Fruit fly (Drosophila melanogaster) whole organism, embryonic: ENCODE measurements around the gene CG5500.

Experiments used
- ATbp ChIP-seq: fragments of 200-800 bp; sonication (Bioruptor generic); optimal IDR thresholded peaks from 2 replicates; lab custom pipeline; 2017; ENCODE audit warnings: missing biosample characterization, mild to moderate bottlenecking, missing genetic modification characterization, missing genetic modification reagents
- Atf3 ChIP-seq: fragments of 200-800 bp; sonication (Bioruptor generic); optimal IDR thresholded peaks from 3 replicates; lab custom pipeline; 2016; ENCODE audit warnings: missing biosample characterization, missing genetic modification characterization
- Blimp-1 ChIP-seq: fragments of 200-800 bp; sonication (Bioruptor generic); optimal IDR thresholded peaks from 3 replicates; lab custom pipeline; 2018; ENCODE audit warnings: missing biosample characterization, missing genetic modification characterization, mild to moderate bottlenecking, moderate library complexity, missing genetic modification reagents
- CG11093 ChIP-seq: fragments of 200-800 bp; sonication (Bioruptor generic); IDR thresholded peaks from 3 replicates; pipeline ENCODE4 v1.3.6; 2022; ENCODE audit warnings: missing biosample characterization, missing genetic modification characterization
- CG12071 ChIP-seq: fragments of 200-800 bp; sonication (Bioruptor generic); optimal IDR thresholded peaks from 3 replicates; lab custom pipeline; 2018; ENCODE audit warnings: missing biosample characterization, mild to moderate bottlenecking, missing genetic modification characterization
- CG15011 ChIP-seq: fragments of 200-800 bp; sonication (Bioruptor generic); optimal IDR thresholded peaks from 3 replicates; lab custom pipeline; 2018; ENCODE audit warnings: missing biosample characterization, mild to moderate bottlenecking, missing genetic modification characterization
- CG1832 ChIP-seq: fragments of 200-800 bp; sonication (Bioruptor generic); optimal IDR thresholded peaks from 2 replicates; lab custom pipeline; 2017; ENCODE audit warnings: missing biosample characterization, mild to moderate bottlenecking, missing genetic modification characterization, inconsistent platforms
- CG30403 ChIP-seq: fragments of 200-800 bp; sonication (Bioruptor generic); optimal IDR thresholded peaks from 3 replicates; lab custom pipeline; 2016; ENCODE audit warnings: missing biosample characterization, missing genetic modification characterization
- CG3281 ChIP-seq: fragments of 200-800 bp; sonication (Bioruptor generic); optimal IDR thresholded peaks from 3 replicates; lab custom pipeline; 2017; ENCODE audit warnings: missing biosample characterization, mild to moderate bottlenecking, missing genetic modification characterization
- CG3726 ChIP-seq: fragments of 200-800 bp; sonication (Bioruptor generic); IDR thresholded peaks from 3 replicates; pipeline ENCODE4, ENCODE4 v1.3.6; 2022; ENCODE audit warnings: missing biosample characterization, missing genetic modification characterization
- CG4730 ChIP-seq: fragments of 200-800 bp; sonication (Bioruptor generic); IDR thresholded peaks from 2 replicates; pipeline ENCODE4 v1.3.6; 2022; ENCODE audit warnings: missing biosample characterization, missing genetic modification characterization
- CG5953 ChIP-seq: fragments of 200-800 bp; sonication (Bioruptor generic); IDR thresholded peaks from 2 replicates; pipeline ENCODE4 v1.3.6; 2022; ENCODE audit warnings: missing biosample characterization, missing genetic modification characterization
- CG6254 ChIP-seq: fragments of 200-800 bp; sonication (Bioruptor generic); optimal IDR thresholded peaks from 3 replicates; lab custom pipeline; 2017; ENCODE audit warnings: mild to moderate bottlenecking, missing biosample characterization, missing genetic modification reagents, missing genetic modification characterization
- CG6813 ChIP-seq: fragments of 200-800 bp; sonication (Bioruptor generic); optimal IDR thresholded peaks from 2 replicates; lab custom pipeline; 2017; ENCODE audit warnings: missing biosample characterization, missing genetic modification characterization, mild to moderate bottlenecking, moderate library complexity, missing genetic modification reagents
- CG7372 ChIP-seq: fragments of 200-800 bp; sonication (Bioruptor generic); IDR thresholded peaks from 2 replicates; pipeline ENCODE4 v1.3.6; 2022; ENCODE audit warnings: missing biosample characterization, missing genetic modification characterization
- CG7786 ChIP-seq: fragments of 200-800 bp; sonication (Bioruptor generic); optimal IDR thresholded peaks from 2 replicates; lab custom pipeline; 2016; ENCODE audit warnings: missing biosample characterization, missing genetic modification characterization
- CG7839 ChIP-seq: fragments of 200-800 bp; sonication (Bioruptor generic); optimal IDR thresholded peaks from 3 replicates; lab custom pipeline; 2018; ENCODE audit warnings: missing biosample characterization, mild to moderate bottlenecking, missing genetic modification characterization, moderate library complexity
- CG9727 ChIP-seq: fragments of 200-800 bp; sonication (Bioruptor generic); optimal IDR thresholded peaks from 3 replicates; lab custom pipeline; 2017; ENCODE audit warnings: missing biosample characterization, mild to moderate bottlenecking, missing genetic modification characterization
- CkIIα-i1 ChIP-seq: fragments of 200-800 bp; sonication (Bioruptor generic); IDR thresholded peaks from 2 replicates; pipeline ENCODE4 v1.3.6; 2022; ENCODE audit warnings: missing biosample characterization, missing genetic modification characterization
- D ChIP-seq, 2 experiments: fragments of 200-800 bp in 1 of 2; fragments of >200 bp in 1 of 2; sonication (Bioruptor generic) in 1 of 2; optimal IDR thresholded peaks; 2 replicates in 1 of 2; 3 replicates in 1 of 2; lab custom pipeline; 2017; ENCODE audit warnings: mild to moderate bottlenecking in 1 of 2, missing biosample characterization in 1 of 2, missing genetic modification characterization in 1 of 2, missing genetic modification reagents in 1 of 2
- Dad ChIP-seq: fragments of 200-800 bp; sonication (Bioruptor generic); optimal IDR thresholded peaks from 3 replicates; lab custom pipeline; 2016; ENCODE audit warnings: missing biosample characterization, missing genetic modification characterization
- Doc3 ChIP-seq: fragments of 200-800 bp; sonication (Bioruptor generic); IDR thresholded peaks from 3 replicates; pipeline ENCODE4 v1.3.6; 2022; ENCODE audit warnings: missing biosample characterization, missing genetic modification characterization; ENCODE audit not compliant: partially characterized antibody
- ERR ChIP-seq: fragments of 200-800 bp; sonication (Bioruptor generic); optimal IDR thresholded peaks from 2 replicates; lab custom pipeline; 2016; ENCODE audit warnings: missing biosample characterization, missing genetic modification characterization
- H15 ChIP-seq: fragments of 200-800 bp; sonication (Bioruptor generic); IDR thresholded peaks from 3 replicates; pipeline ENCODE4 v1.3.6; 2022; ENCODE audit warnings: missing biosample characterization, missing genetic modification characterization
- HLHmδ ChIP-seq: fragments of 200-800 bp; sonication (Bioruptor generic); optimal IDR thresholded peaks from 2 replicates; lab custom pipeline; 2018; ENCODE audit warnings: missing biosample characterization, mild to moderate bottlenecking, missing genetic modification characterization, moderate library complexity
- Hr51 ChIP-seq, 2 experiments: fragments of 200-800 bp; sonication (Bioruptor generic); optimal IDR thresholded peaks; 2 replicates in 1 of 2; 3 replicates in 1 of 2; lab custom pipeline; 2016 to 2018; ENCODE audit warnings: missing biosample characterization in 2 of 2, missing genetic modification characterization in 2 of 2, mild to moderate bottlenecking in 1 of 2, moderate library complexity in 1 of 2
- Hsf ChIP-seq: fragments of 200-800 bp; sonication (Bioruptor generic); optimal IDR thresholded peaks from 3 replicates; lab custom pipeline; 2016; ENCODE audit warnings: missing biosample characterization, missing genetic modification characterization
- Jarid2 ChIP-seq: fragments of 200-800 bp; sonication (Bioruptor generic); optimal IDR thresholded peaks from 3 replicates; lab custom pipeline; 2017; ENCODE audit warnings: mild to moderate bottlenecking, missing biosample characterization, missing genetic modification reagents, missing genetic modification characterization
- MBD-R2 ChIP-seq: fragments of 200-800 bp; sonication (Bioruptor generic); IDR thresholded peaks from 2 replicates; pipeline ENCODE4 v1.3.6; 2022; ENCODE audit warnings: missing biosample characterization, missing genetic modification characterization
- Med ChIP-seq: fragments of 200-800 bp; sonication (Bioruptor generic); peaks from one replicate; lab custom pipeline; 2016; ENCODE audit warnings: missing biosample characterization, missing genetic modification characterization, mild to moderate bottlenecking, inconsistent platforms, moderate library complexity
- Meics ChIP-seq: fragments of 200-800 bp; sonication (Bioruptor generic); optimal IDR thresholded peaks from 2 replicates; lab custom pipeline; 2017; ENCODE audit warnings: missing biosample characterization, mild to moderate bottlenecking, missing genetic modification characterization
- Nf-YC ChIP-seq: fragments of 200-800 bp; optimal IDR thresholded peaks from 3 replicates; lab custom pipeline; 2019; ENCODE audit warnings: missing biosample characterization, mild to moderate bottlenecking, missing genetic modification characterization, moderate library complexity
- Ptx1 ChIP-seq: fragments of 200-800 bp; sonication (Bioruptor generic); IDR thresholded peaks from 2 replicates; pipeline ENCODE4 v1.3.6; 2022; ENCODE audit warnings: missing biosample characterization, missing genetic modification characterization
- Rx ChIP-seq: fragments of 200-800 bp; sonication (Bioruptor generic); IDR thresholded peaks from 2 replicates; pipeline ENCODE4 v1.3.6; 2022; ENCODE audit warnings: missing biosample characterization, missing genetic modification characterization
- chif ChIP-seq, 2 experiments: fragments of 200-800 bp; sonication (Bioruptor generic); optimal IDR thresholded peaks; 3 replicates each; lab custom pipeline; 2016; ENCODE audit warnings: missing biosample characterization in 2 of 2, missing genetic modification characterization in 2 of 2
- chinmo ChIP-seq: fragments of 200-800 bp; sonication (Bioruptor generic); IDR thresholded peaks from 4 replicates; pipeline ENCODE4 v1.3.6; 2022; ENCODE audit warnings: missing biosample characterization, missing genetic modification characterization; ENCODE audit not compliant: partially characterized antibody
- chn ChIP-seq: fragments of 200-800 bp; sonication (Bioruptor generic); optimal IDR thresholded peaks from 2 replicates; lab custom pipeline; 2016; ENCODE audit warnings: missing biosample characterization, missing genetic modification characterization
- ci ChIP-seq: fragments of 200-800 bp; sonication (Bioruptor generic); IDR thresholded peaks from 3 replicates; pipeline ENCODE4 v1.3.6; 2022; ENCODE audit warnings: missing biosample characterization, missing genetic modification characterization
- crol ChIP-seq: fragments of 200-800 bp; sonication (Bioruptor generic); IDR thresholded peaks from 2 replicates; pipeline ENCODE4 v1.3.6; 2022; ENCODE audit warnings: missing biosample characterization, missing genetic modification characterization
- emc ChIP-seq: fragments of 200-800 bp; sonication (Bioruptor generic); optimal IDR thresholded peaks from 2 replicates; lab custom pipeline; 2016; ENCODE audit warnings: missing biosample characterization, missing genetic modification characterization
- ftz-f1 ChIP-seq: fragments of 200-800 bp; sonication (Bioruptor generic); optimal IDR thresholded peaks from 2 replicates; lab custom pipeline; 2016; ENCODE audit warnings: missing biosample characterization, missing genetic modification characterization
- grau ChIP-seq: fragments of 200-800 bp; optimal IDR thresholded peaks from 3 replicates; lab custom pipeline; 2019; ENCODE audit warnings: missing biosample characterization, mild to moderate bottlenecking, missing genetic modification characterization, moderate library complexity
- grn ChIP-seq: fragments of 200-800 bp; sonication (Bioruptor generic); optimal IDR thresholded peaks from 3 replicates; lab custom pipeline; 2017; ENCODE audit warnings: missing biosample characterization, missing genetic modification characterization
- gt ChIP-seq: fragments of 200-800 bp; sonication (Bioruptor generic); IDR thresholded peaks from 2 replicates; pipeline ENCODE4 v1.3.6; 2022; ENCODE audit warnings: missing biosample characterization, missing genetic modification characterization
- jumu ChIP-seq: fragments of 200-800 bp; sonication (Bioruptor generic); optimal IDR thresholded peaks from 3 replicates; lab custom pipeline; 2016; ENCODE audit warnings: missing biosample characterization, missing genetic modification characterization
- org-1 ChIP-seq: fragments of 200-800 bp; sonication (Bioruptor generic); optimal IDR thresholded peaks from 2 replicates; lab custom pipeline; 2017; ENCODE audit warnings: missing biosample characterization, missing genetic modification characterization
- phol ChIP-seq: fragments of 200-800 bp; sonication (Bioruptor generic); optimal IDR thresholded peaks from 3 replicates; lab custom pipeline; 2018; ENCODE audit warnings: missing biosample characterization, mild to moderate bottlenecking, missing genetic modification characterization, moderate library complexity
- scrt ChIP-seq: fragments of 200-800 bp; sonication (Bioruptor generic); optimal IDR thresholded peaks from 2 replicates; lab custom pipeline; 2018; ENCODE audit warnings: missing biosample characterization, mild to moderate bottlenecking, missing genetic modification characterization, moderate library complexity
- sens ChIP-seq: fragments of 200-800 bp; sonication (Bioruptor generic); peaks from one replicate; lab custom pipeline; 2016; ENCODE audit warnings: missing biosample characterization, missing genetic modification characterization
- shn ChIP-seq: fragments of 200-800 bp; sonication (Bioruptor generic); optimal IDR thresholded peaks from 3 replicates; lab custom pipeline; 2016; ENCODE audit warnings: missing biosample characterization, missing genetic modification characterization
- slp2 ChIP-seq: fragments of 200-800 bp; sonication (Bioruptor generic); optimal IDR thresholded peaks from 2 replicates; lab custom pipeline; 2016; ENCODE audit warnings: missing biosample characterization, missing genetic modification characterization
- sr ChIP-seq: fragments of 200-800 bp; sonication (Bioruptor generic); IDR thresholded peaks from 3 replicates; pipeline ENCODE4 v1.3.6; 2022; ENCODE audit warnings: missing biosample characterization, missing genetic modification characterization
- toy ChIP-seq: fragments of 200-800 bp; sonication (Bioruptor generic); IDR thresholded peaks from 2 replicates; pipeline ENCODE4 v1.3.6; 2022; ENCODE audit warnings: missing biosample characterization, missing genetic modification characterization

The CG5500 gene

DNA sequence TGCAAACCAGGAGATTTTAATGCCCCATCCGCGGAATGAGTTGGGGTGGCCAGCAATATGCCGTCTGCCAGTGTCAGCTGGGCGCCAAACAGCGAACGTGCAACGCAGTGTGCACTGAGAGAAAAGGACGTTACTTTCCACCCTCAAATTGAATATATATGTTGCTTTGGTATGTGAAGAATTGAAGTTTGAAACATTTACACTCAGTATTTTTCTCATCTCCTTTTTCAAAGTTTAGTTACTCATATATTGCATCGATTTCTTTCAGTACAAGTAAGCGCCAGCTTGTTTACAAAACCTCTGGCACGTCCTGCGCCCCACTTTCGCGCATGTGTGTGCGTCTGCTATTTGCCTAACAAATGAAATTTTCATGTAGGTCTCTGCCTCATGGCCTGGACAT is 17.2 kb upstream of the CG5500 start (continued):
- TF ChIP-seq CG1832 (no peak), jumu (GFP tag; lab: Kevin White, UChicago) (no peak), CG7839 (peak; percentile 52), ci (GFP tag; lab: Robert Waterston, UW) (0 out of 3 replicates have a peak, but pooled peaks have one; percentile 38), Med (peak; percentile 81), Blimp-1 (GFP tag; lab: Kevin White, UChicago) (peak; percentile 18), MBD-R2 (GFP tag; lab: Robert Waterston, UW) (0 out of 2 replicates have a peak, but pooled peaks have one; percentile 31), CG7372 (GFP tag; lab: Robert Waterston, UW) (peak; percentile 46; the same call in 1 of the 2 replicates), shn (GFP tag; lab: Kevin White, UChicago) (no peak), Rx (GFP tag; lab: Robert Waterston, UW) (peak; percentile 53; the same call in 1 of the 2 replicates), chif (GFP tag; optimal IDR thresholded peaks at IDR 0.05; lab: Kevin White, UChicago) (peak in 1 of 2 experiments; percentile 14), Ptx1 (peak; percentile 53), org-1 (GFP tag; lab: Kevin White, UChicago) (peak; percentile 21), chinmo (GFP tag; lab: Robert Waterston, UW) (no peak), CG6254 (GFP tag; lab: Kevin White, UChicago) (no peak), CG11093 (GFP tag; lab: Robert Waterston, UW) (0 out of 3 replicates have a peak, but pooled peaks have one; percentile 23), emc (no peak), Hr51 (GFP tag; optimal IDR thresholded peaks at IDR 0.05; lab: Kevin White, UChicago) (peak in 1 of 2 experiments; percentile 19), CG4730 (GFP tag; lab: Robert Waterston, UW) (0 out of 2 replicates have a peak, but pooled peaks have one; percentile 50), CG3726 (peak; percentile 66; the same call in 1 of the 3 replicates), grau (peak; percentile 35), H15 (peak; percentile 61; the same call in 2 of the 3 replicates), Meics (GFP tag; lab: Kevin White, UChicago) (peak; percentile 42), CG9727 (peak; percentile 59), ftz-f1 (no peak), phol (tag; lab: Kevin White, UChicago) (peak; percentile 38), CG15011 (no peak), CG7786 (no peak), grn (GFP tag; lab: Kevin White, UChicago) (no peak), sens (GFP tag; lab: Kevin White, UChicago) (peak; percentile 98), CG6813 (GFP tag; lab: Kevin White, UChicago) (peak; percentile 20), Dad (GFP tag; lab: Kevin White, UChicago) (peak; percentile 76), slp2 (no peak), crol (GFP tag; lab: Robert Waterston, UW) (no peak), ATbp (peak; percentile 20), ERR (GFP tag; lab: Kevin White, UChicago) (peak; percentile 70), CG30403 (GFP tag; lab: Kevin White, UChicago) (peak; percentile 14), CG3281 (GFP tag; lab: Kevin White, UChicago) (peak; percentile 43), D (optimal IDR thresholded peaks at IDR 0.05; lab: Kevin White, UChicago) (no peak), D (GFP tag; optimal IDR thresholded peaks at IDR 0.05; lab: Kevin White, UChicago) (peak; percentile 3), CkIIα-i1 (GFP tag; lab: Robert Waterston, UW) (no peak), chn (no peak)
- TF ChIP-seq, all 482 proteins: peak for 167

DNA sequence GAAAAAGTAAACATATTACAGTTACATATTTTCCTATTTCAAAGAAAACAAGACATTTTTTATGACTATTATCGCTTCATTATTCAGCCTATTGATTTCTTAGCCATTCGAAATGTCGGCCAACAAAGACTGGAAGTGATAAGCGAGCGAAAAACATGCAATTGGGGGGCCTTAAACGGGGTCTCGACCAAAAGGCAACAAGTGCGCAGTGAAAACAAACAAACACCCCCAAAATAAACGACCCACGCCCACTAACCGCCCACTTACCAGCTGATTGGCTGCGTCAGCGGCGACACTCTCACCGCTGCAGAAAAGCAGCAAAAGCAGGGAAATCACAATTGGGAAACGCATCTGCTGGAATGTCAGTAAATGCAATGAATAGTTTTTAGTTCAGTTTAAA is 14.2 kb upstream of the CG5500 start:
- TF ChIP-seq HLHmδ (GFP tag; lab: Kevin White, UChicago) (no peak), Doc3 (no peak), gt (GFP tag; lab: Robert Waterston, UW) (no peak), sr (peak; percentile 39; the same call in 1 of the 3 replicates), CG12071 (GFP tag; lab: Kevin White, UChicago) (no peak), scrt (peak; percentile 76), Nf-YC (tag; lab: Kevin White, UChicago) (peak; percentile 46), Atf3 (GFP tag; lab: Kevin White, UChicago) (no peak), Hsf (GFP tag; lab: Kevin White, UChicago) (no peak), CG5953 (peak; percentile 12; the same call in 1 of the 2 replicates), toy (GFP tag; lab: Robert Waterston, UW) (no peak), Jarid2 (GFP tag; lab: Kevin White, UChicago) (no peak)
